Worm (Caenorhabditis elegans) whole organism, young adult: ENCODE measurements around the gene frk-1.

Experiments used
- B0261.1 ChIP-seq: sonication (generic microtip); optimal IDR thresholded peaks from 2 replicates; lab custom pipeline; 2016; ENCODE audit warnings: mild to moderate bottlenecking, missing genetic modification characterization, moderate library complexity, missing compliant biosample characterization
- F57C9.4 ChIP-seq: sonication (generic microtip); optimal IDR thresholded peaks from 2 replicates; lab custom pipeline; 2017; ENCODE audit warnings: mild to moderate bottlenecking, missing genetic modification characterization, missing compliant biosample characterization
- Y53G8AR.9 ChIP-seq: fragments of 200-800 bp; sonication (Bioruptor generic); conservative IDR thresholded peaks from 2 replicates; pipeline ENCODE4 v1.3.6; 2022; ENCODE audit warnings: missing genetic modification reagents, missing genetic modification characterization, missing compliant biosample characterization
- Y79H2A.3 ChIP-seq: fragments of 200-800 bp; sonication (Bioruptor generic); conservative IDR thresholded peaks from 2 replicates; pipeline ENCODE4 v1.3.6; 2022; ENCODE audit warnings: missing genetic modification reagents, missing genetic modification characterization, missing compliant biosample characterization
- athp-1 ChIP-seq: sonication (generic microtip); optimal IDR thresholded peaks from 2 replicates; lab custom pipeline; 2017; ENCODE audit warnings: mild to moderate bottlenecking, missing genetic modification characterization, missing compliant biosample characterization
- attf-5 ChIP-seq: fragments of 200-800 bp; sonication (Bioruptor generic); optimal IDR thresholded peaks from 2 replicates; lab custom pipeline; 2018; ENCODE audit warnings: mild to moderate bottlenecking, missing genetic modification characterization, missing compliant biosample characterization
- bed-1 ChIP-seq: fragments of 200-800 bp; sonication (Bioruptor generic); IDR thresholded peaks from 2 replicates; pipeline ENCODE4 v1.3.6; 2022; ENCODE audit warnings: missing genetic modification reagents, missing genetic modification characterization, missing compliant biosample characterization
- cebp-1 ChIP-seq, 2 experiments: fragments of 200-800 bp in 1 of 2; sonication (Bioruptor generic) in 1 of 2; sonication (generic microtip) in 1 of 2; IDR thresholded peaks in 1 of 2; optimal IDR thresholded peaks in 1 of 2; 2 replicates each; pipeline versions ENCODE4 v1.3.6 to Lab custom; 2017 to 2022; ENCODE audit warnings: missing compliant biosample characterization in 2 of 2, missing genetic modification characterization in 2 of 2, mild to moderate bottlenecking in 1 of 2, missing genetic modification reagents in 1 of 2, moderate library complexity in 1 of 2
- ceh-40 ChIP-seq: fragments of 200-800 bp; sonication (Bioruptor generic); IDR thresholded peaks from 2 replicates; pipeline ENCODE4 v1.3.6; 2022; ENCODE audit warnings: missing genetic modification characterization, missing compliant biosample characterization
- chd-7 ChIP-seq: sonication (generic microtip); optimal IDR thresholded peaks from 2 replicates; lab custom pipeline; 2016; ENCODE audit warnings: mild to moderate bottlenecking, missing genetic modification characterization, moderate library complexity, missing compliant biosample characterization
- die-1 ChIP-seq: sonication (generic microtip); optimal IDR thresholded peaks from 2 replicates; lab custom pipeline; 2016; ENCODE audit warnings: missing genotype, mild to moderate bottlenecking, missing genetic modification characterization, missing compliant biosample characterization
- dox-1 ChIP-seq: fragments of 200-800 bp; sonication (Bioruptor generic); IDR thresholded peaks from 2 replicates; pipeline ENCODE4 v1.3.6; 2022; ENCODE audit warnings: missing genetic modification reagents, missing genetic modification characterization, missing compliant biosample characterization
- egl-18 ChIP-seq: fragments of 200-800 bp; sonication (Bioruptor generic); IDR thresholded peaks from 2 replicates; pipeline ENCODE4 v1.3.6; 2022; ENCODE audit warnings: missing genetic modification reagents, missing genetic modification characterization, missing compliant biosample characterization
- gei-17 ChIP-seq: fragments of 200-800 bp; sonication (Bioruptor generic); optimal IDR thresholded peaks from 2 replicates; lab custom pipeline; 2018; ENCODE audit warnings: mild to moderate bottlenecking, missing genetic modification characterization, missing compliant biosample characterization
- hmg-1.2 ChIP-seq: fragments of 200-800 bp; sonication (Bioruptor generic); IDR thresholded peaks from 2 replicates; pipeline ENCODE4 v1.3.6; 2022; ENCODE audit warnings: missing genetic modification reagents, missing genetic modification characterization, missing compliant biosample characterization
- let-526 ChIP-seq: fragments of 200-800 bp; sonication (Bioruptor generic); IDR thresholded peaks from 2 replicates; pipeline ENCODE4 v1.3.6; 2022; ENCODE audit warnings: missing genetic modification reagents, missing genetic modification characterization, missing compliant biosample characterization
- lin-35 ChIP-seq, 3 experiments: fragments of 150-350 bp in 2 of 3; sonication (generic microtip) in 1 of 3; optimal IDR thresholded peaks; 2 replicates each; lab custom pipeline; 2014 to 2018; ENCODE audit warnings: missing biosample characterization in 3 of 3, missing genetic modification characterization in 3 of 3, missing genetic modification reagents in 3 of 3
- lin-40 ChIP-seq: sonication (generic microtip); optimal IDR thresholded peaks from 2 replicates; lab custom pipeline; 2016; ENCODE audit warnings: missing genetic modification characterization, mild to moderate bottlenecking, missing compliant biosample characterization, missing genotype, missing genetic modification reagents
- lsl-1 ChIP-seq: fragments of 200-800 bp; sonication (Bioruptor generic); optimal IDR thresholded peaks from 2 replicates; lab custom pipeline; 2018; ENCODE audit warnings: mild to moderate bottlenecking, missing genetic modification characterization, moderate library complexity, missing compliant biosample characterization
- madf-10 ChIP-seq: sonication (generic microtip); optimal IDR thresholded peaks from 2 replicates; lab custom pipeline; 2016; ENCODE audit warnings: mild to moderate bottlenecking, missing genetic modification characterization, missing compliant biosample characterization
- mel-28 ChIP-seq: sonication (generic microtip); optimal IDR thresholded peaks from 2 replicates; lab custom pipeline; 2016; ENCODE audit warnings: borderline replicate concordance, mild to moderate bottlenecking, missing genetic modification characterization, missing compliant biosample characterization
- nhr-27 ChIP-seq: fragments of 200-800 bp; sonication (Bioruptor generic); optimal IDR thresholded peaks from 2 replicates; lab custom pipeline; 2018; ENCODE audit warnings: mild to moderate bottlenecking, missing genetic modification characterization, moderate library complexity, missing compliant biosample characterization
- nhr-80 ChIP-seq: sonication (generic microtip); optimal IDR thresholded peaks from 2 replicates; lab custom pipeline; 2016; ENCODE audit warnings: missing genetic modification characterization, missing compliant biosample characterization
- nhr-90 ChIP-seq: sonication (generic microtip); optimal IDR thresholded peaks from 2 replicates; lab custom pipeline; 2016; ENCODE audit warnings: missing genotype, mild to moderate bottlenecking, missing genetic modification characterization, missing compliant biosample characterization
- repo-1 ChIP-seq: sonication (generic microtip); optimal IDR thresholded peaks from 2 replicates; lab custom pipeline; 2017; ENCODE audit warnings: mild to moderate bottlenecking, missing genetic modification characterization, missing compliant biosample characterization
- sdz-38 ChIP-seq: sonication (generic microtip); optimal IDR thresholded peaks from 2 replicates; lab custom pipeline; 2016; ENCODE audit warnings: missing genotype, missing genetic modification characterization, missing compliant biosample characterization
- snpc-4 ChIP-seq, 5 experiments: fragments of 150-350 bp in 1 of 5; sonication (generic microtip) in 4 of 5; optimal IDR thresholded peaks; 2 replicates each; lab custom pipeline; 2014 to 2018; ENCODE audit warnings: missing genetic modification characterization in 5 of 5, missing biosample characterization in 3 of 5, antibody characterized with exemption in 2 of 5, mild to moderate bottlenecking in 2 of 5, missing compliant biosample characterization in 2 of 5, missing genotype in 2 of 5, moderate library complexity in 2 of 5, missing genetic modification reagents in 1 of 5
- tbx-9 ChIP-seq: sonication (generic microtip); optimal IDR thresholded peaks from 2 replicates; lab custom pipeline; 2016; ENCODE audit warnings: borderline replicate concordance, missing genetic modification characterization, inconsistent platforms, missing compliant biosample characterization
- xnd-1 ChIP-seq: sonication (generic microtip); optimal IDR thresholded peaks from 2 replicates; lab custom pipeline; 2016; ENCODE audit warnings: missing genotype, missing genetic modification reagents, missing genetic modification characterization, missing compliant biosample characterization
- ztf-26 ChIP-seq: sonication (generic microtip); optimal IDR thresholded peaks from 2 replicates; lab custom pipeline; 2017; ENCODE audit warnings: missing genetic modification characterization, missing compliant biosample characterization
- ztf-6 ChIP-seq: fragments of 200-800 bp; sonication (Bioruptor generic); IDR thresholded peaks from 2 replicates; pipeline ENCODE4 v1.3.6; 2022; ENCODE audit warnings: missing genetic modification reagents, missing genetic modification characterization, missing compliant biosample characterization

Gene frk-1

ce11 chrIV:10003372-10003771 is 39.6 kb upstream of the frk-1 start, which contains the start of the genes C47E12.2 and sars-1:
TSS of gene C47E12.2 (minus strand) at chrIV:10003502.
TSS of gene sars-1 (plus strand) at chrIV:10003726.
- TF ChIP-seq snpc-4 (GFP tag; optimal IDR thresholded peaks at IDR 0.05; lab: Kevin White, UChicago) (no peak), snpc-4 (tag; optimal IDR thresholded peaks at IDR 0.05; lab: Kevin White, UChicago) (peak in 1 of 4 experiments; percentile 16), nhr-27 (tag; lab: Kevin White, UChicago) (no peak), repo-1 (tag; lab: Kevin White, UChicago) (no peak), gei-17 (GFP tag; lab: Kevin White, UChicago) (no peak), let-526 (GFP tag; lab: Robert Waterston, UW) (no peak), attf-5 (GFP tag; lab: Kevin White, UChicago) (no peak), xnd-1 (tag; lab: Kevin White, UChicago) (no peak), ceh-40 (GFP tag; lab: Robert Waterston, UW) (no peak), mel-28 (tag; lab: Kevin White, UChicago) (no peak), ztf-26 (tag; lab: Kevin White, UChicago) (no peak), cebp-1 (GFP tag; IDR thresholded peaks at IDR 0.05; lab: Robert Waterston, UW) (no peak; the same call in 1 of the 2 replicates), cebp-1 (tag; optimal IDR thresholded peaks at IDR 0.05; lab: Kevin White, UChicago) (peak; percentile 73), tbx-9 (tag; lab: Kevin White, UChicago) (no peak), die-1 (tag; lab: Kevin White, UChicago) (no peak), lin-35 (GFP tag; optimal IDR thresholded peaks at IDR 0.05; lab: Kevin White, UChicago) (no peak), egl-18 (GFP tag; lab: Robert Waterston, UW) (no peak), chd-7 (tag; lab: Kevin White, UChicago) (no peak), lsl-1 (GFP tag; lab: Kevin White, UChicago) (peak; percentile 51)

ce11 chrIV:10006792-10007191 is 36.2 kb upstream of the frk-1 start, which contains the start of gene C47E12.13:
TSS of gene C47E12.13 (minus strand) at chrIV:10006892.
- TF ChIP-seq ztf-6 (GFP tag; lab: Robert Waterston, UW): no peak
- no peak for TF ChIP-seq Y79H2A.3
- no peak for TF ChIP-seq hmg-1.2
- TF ChIP-seq dox-1 (GFP tag; lab: Robert Waterston, UW): no peak
- no peak for TF ChIP-seq die-1 (tag; lab: Kevin White, UChicago)
- TF ChIP-seq lin-40 (tag; lab: Kevin White, UChicago): no peak
- TF ChIP-seq madf-10 (tag; lab: Kevin White, UChicago): no peak
- TF ChIP-seq, all 124 proteins: peak for 0

- TF ChIP-seq hmg-1.2 (peak; percentile 54; the same call in 1 of the 2 replicates), Y53G8AR.9 (GFP tag; lab: Robert Waterston, UW) (no peak), bed-1 (no peak), nhr-80 (tag; lab: Kevin White, UChicago) (peak; percentile 26)
Observed at ce11 chrIV:10007758-10008157, 35.2 kb upstream of the frk-1 start.

- TF ChIP-seq F57C9.4 (tag; lab: Kevin White, UChicago): no peak
- no peak for TF ChIP-seq B0261.1 (tag; lab: Kevin White, UChicago)
- no peak for TF ChIP-seq sdz-38 (tag; lab: Kevin White, UChicago)
- TF ChIP-seq athp-1 (tag; lab: Kevin White, UChicago): no peak
- TF ChIP-seq nhr-90 (tag; lab: Kevin White, UChicago): no peak
Observed at ce11 chrIV:10009536-10009935, 33.4 kb upstream of the frk-1 start, which contains the start of gene magu-4. TSS of gene magu-4 (plus strand) at chrIV:10009753.
